Fruit fly (Drosophila melanogaster) whole organism, embryonic: ENCODE data around the gene dbo.

Source experiments
- Ada2b ChIP-seq: fragments of 200-800 bp; sonication (Bioruptor generic); IDR thresholded peaks from 2 replicates; pipeline ENCODE4 v1.3.6; 2022; ENCODE audit warnings: missing biosample characterization, missing genetic modification characterization
- CG10366 ChIP-seq: fragments of 200-800 bp; sonication (Bioruptor generic); IDR thresholded peaks from 2 replicates; pipeline ENCODE4 v1.3.6; 2022; ENCODE audit warnings: missing biosample characterization, missing genetic modification characterization
- CG10565 ChIP-seq: fragments of 200-800 bp; sonication (Bioruptor generic); optimal IDR thresholded peaks from 3 replicates; lab custom pipeline; 2016; ENCODE audit warnings: missing biosample characterization, mild to moderate bottlenecking, missing genetic modification characterization
- CG13424 ChIP-seq: fragments of 200-800 bp; sonication (Bioruptor generic); optimal IDR thresholded peaks from 2 replicates; lab custom pipeline; 2019; ENCODE audit warnings: missing biosample characterization, mild to moderate bottlenecking, missing genetic modification characterization, moderate library complexity
- CG13624 ChIP-seq: fragments of 200-800 bp; sonication (Bioruptor generic); optimal IDR thresholded peaks from 2 replicates; lab custom pipeline; 2016; ENCODE audit warnings: missing biosample characterization, missing genetic modification characterization
- CG15696 ChIP-seq: fragments of 200-800 bp; sonication (Bioruptor generic); optimal IDR thresholded peaks from 2 replicates; lab custom pipeline; 2019; ENCODE audit warnings: missing biosample characterization, mild to moderate bottlenecking, missing genetic modification characterization, moderate library complexity
- CG17385 ChIP-seq: fragments of 200-800 bp; sonication (Bioruptor generic); optimal IDR thresholded peaks from 3 replicates; lab custom pipeline; 2018; ENCODE audit warnings: missing biosample characterization, mild to moderate bottlenecking, missing genetic modification characterization
- CG17612 ChIP-seq: fragments of 200-800 bp; sonication (Bioruptor generic); IDR thresholded peaks from 2 replicates; pipeline ENCODE4 v1.3.6; 2022; ENCODE audit warnings: missing biosample characterization, missing genetic modification characterization
- CG30020 ChIP-seq: fragments of 200-800 bp; optimal IDR thresholded peaks from 2 replicates; lab custom pipeline; 2019; ENCODE audit warnings: missing biosample characterization, mild to moderate bottlenecking, missing genetic modification characterization, moderate library complexity
- CG32767 ChIP-seq: fragments of 200-800 bp; sonication (Bioruptor generic); IDR thresholded peaks from 2 replicates; pipeline ENCODE4 v1.3.6; 2022; ENCODE audit warnings: missing biosample characterization, missing genetic modification characterization
- CG34422 ChIP-seq: fragments of 200-800 bp; sonication (Bioruptor generic); IDR thresholded peaks from 3 replicates; pipeline ENCODE4 v1.3.6; 2022; ENCODE audit warnings: missing biosample characterization, missing genetic modification characterization
- CG4282 ChIP-seq: fragments of 200-800 bp; sonication (Bioruptor generic); optimal IDR thresholded peaks from 2 replicates; lab custom pipeline; 2016; ENCODE audit warnings: missing biosample characterization, missing genetic modification characterization
- CG4328 ChIP-seq: fragments of 200-800 bp; sonication (Bioruptor generic); optimal IDR thresholded peaks from 3 replicates; lab custom pipeline; 2017; ENCODE audit warnings: missing biosample characterization, missing genetic modification reagents, missing genetic modification characterization
- CG4424 ChIP-seq: fragments of 200-800 bp; sonication (Bioruptor generic); optimal IDR thresholded peaks from 3 replicates; lab custom pipeline; 2016; ENCODE audit warnings: missing biosample characterization, missing genetic modification characterization
- CG7556 ChIP-seq: fragments of 200-800 bp; sonication (Bioruptor generic); optimal IDR thresholded peaks from 2 replicates; lab custom pipeline; 2017; ENCODE audit warnings: missing biosample characterization, mild to moderate bottlenecking, missing genetic modification characterization
- CG8359 ChIP-seq: fragments of 200-800 bp; sonication (Bioruptor generic); optimal IDR thresholded peaks from 2 replicates; lab custom pipeline; 2017; ENCODE audit warnings: missing biosample characterization, mild to moderate bottlenecking, missing genetic modification characterization, borderline replicate concordance
- CG8388 ChIP-seq: fragments of 200-800 bp; sonication (Bioruptor generic); optimal IDR thresholded peaks from 2 replicates; lab custom pipeline; 2019; ENCODE audit warnings: missing biosample characterization, mild to moderate bottlenecking, missing genetic modification characterization, moderate library complexity
- CTCF ChIP-seq: fragments of 200-800 bp; sonication (Bioruptor generic); optimal IDR thresholded peaks from 2 replicates; lab custom pipeline; 2017; ENCODE audit warnings: missing biosample characterization, mild to moderate bottlenecking, missing genetic modification characterization, moderate library complexity
- Dll ChIP-seq: fragments of 200-800 bp; sonication (Bioruptor generic); IDR thresholded peaks from 4 replicates; pipeline ENCODE4 v1.3.6; 2022; ENCODE audit warnings: missing biosample characterization, missing genetic modification characterization; ENCODE audit not compliant: partially characterized antibody
- E2f2 ChIP-seq: fragments of 200-800 bp; sonication (Bioruptor generic); IDR thresholded peaks from 2 replicates; pipeline ENCODE4 v1.3.6; 2022; ENCODE audit warnings: missing biosample characterization, missing genetic modification characterization
- Fer2 ChIP-seq: fragments of 200-800 bp; sonication (Bioruptor generic); optimal IDR thresholded peaks from 2 replicates; lab custom pipeline; 2018; ENCODE audit warnings: missing biosample characterization, mild to moderate bottlenecking, missing genetic modification characterization, moderate library complexity
- GATAe ChIP-seq: fragments of 200-800 bp; sonication (Bioruptor generic); conservative IDR thresholded peaks from 2 replicates; pipeline ENCODE4 v1.3.6; 2022; ENCODE audit warnings: missing biosample characterization, missing genetic modification characterization
- Gsc ChIP-seq: fragments of 200-800 bp; sonication (Bioruptor generic); IDR thresholded peaks from 2 replicates; pipeline ENCODE4 v1.3.6; 2022; ENCODE audit warnings: missing biosample characterization, missing genetic modification characterization
- Hr78 ChIP-seq, 2 experiments: fragments of 200-800 bp in 1 of 2; fragments of >200 bp in 1 of 2; sonication (Bioruptor generic) in 1 of 2; optimal IDR thresholded peaks; 2 replicates each; lab custom pipeline; 2017 to 2019; ENCODE audit warnings: missing biosample characterization in 2 of 2, missing genetic modification characterization in 2 of 2, mild to moderate bottlenecking in 1 of 2, moderate library complexity in 1 of 2
- Lpt ChIP-seq: fragments of >200 bp; optimal IDR thresholded peaks from 2 replicates; lab custom pipeline; 2018; ENCODE audit warnings: missing biosample characterization, missing genetic modification characterization
- Med ChIP-seq: fragments of 200-800 bp; sonication (Bioruptor generic); peaks from one replicate; lab custom pipeline; 2016; ENCODE audit warnings: missing biosample characterization, missing genetic modification characterization, mild to moderate bottlenecking, inconsistent platforms, moderate library complexity
- Mrtf ChIP-seq: fragments of 200-800 bp; sonication (Bioruptor generic); IDR thresholded peaks from 3 replicates; pipeline ENCODE4 v1.3.6; 2022; ENCODE audit warnings: missing biosample characterization, missing genetic modification characterization
- Stat92E ChIP-seq, 3 experiments: fragments of >200 bp in 2 of 3; fragments of 200-800 bp in 1 of 3; sonication (Bioruptor generic) in 1 of 3; optimal IDR thresholded peaks; 2 replicates each; lab custom pipeline; 2017 to 2019; ENCODE audit warnings: missing biosample characterization in 3 of 3, missing genetic modification characterization in 3 of 3, mild to moderate bottlenecking in 1 of 3, moderate library complexity in 1 of 3
- al ChIP-seq: fragments of 200-800 bp; sonication (Bioruptor generic); IDR thresholded peaks from 2 replicates; pipeline ENCODE4 v1.3.6; 2022; ENCODE audit warnings: missing biosample characterization, missing genetic modification characterization
- bigmax ChIP-seq: fragments of 200-800 bp; sonication (Bioruptor generic); optimal IDR thresholded peaks from 2 replicates; lab custom pipeline; 2018; ENCODE audit warnings: missing biosample characterization, mild to moderate bottlenecking, missing genetic modification characterization
- cad ChIP-seq: fragments of >200 bp; optimal IDR thresholded peaks from 2 replicates; lab custom pipeline; 2017; ENCODE audit warnings: missing biosample characterization, missing genetic modification characterization
- chinmo ChIP-seq: fragments of 200-800 bp; sonication (Bioruptor generic); IDR thresholded peaks from 4 replicates; pipeline ENCODE4 v1.3.6; 2022; ENCODE audit warnings: missing biosample characterization, missing genetic modification characterization; ENCODE audit not compliant: partially characterized antibody
- chm ChIP-seq: fragments of 200-800 bp; sonication (Bioruptor generic); IDR thresholded peaks from 2 replicates; pipeline ENCODE4 v1.3.6; 2022; ENCODE audit warnings: missing biosample characterization, missing genetic modification characterization
- croc ChIP-seq: fragments of 200-800 bp; sonication (Bioruptor generic); conservative IDR thresholded peaks from 3 replicates; pipeline ENCODE4 v1.3.6; 2022; ENCODE audit warnings: missing biosample characterization, missing genetic modification characterization
- fd3F ChIP-seq: fragments of 200-800 bp; sonication (Bioruptor generic); optimal IDR thresholded peaks from 2 replicates; lab custom pipeline; 2018; ENCODE audit warnings: missing biosample characterization, mild to moderate bottlenecking, missing genetic modification characterization, moderate library complexity
- gfzf ChIP-seq: fragments of 200-800 bp; sonication (Bioruptor generic); optimal IDR thresholded peaks from 2 replicates; lab custom pipeline; 2016; ENCODE audit warnings: missing biosample characterization, mild to moderate bottlenecking, missing genetic modification characterization, moderate library complexity
- her ChIP-seq: fragments of 200-800 bp; sonication (Bioruptor generic); optimal IDR thresholded peaks from 2 replicates; lab custom pipeline; 2016; ENCODE audit warnings: missing biosample characterization, missing genetic modification characterization
- lilli ChIP-seq: fragments of 200-800 bp; sonication (Bioruptor generic); optimal IDR thresholded peaks from 3 replicates; lab custom pipeline; 2016; ENCODE audit warnings: missing biosample characterization, missing genetic modification characterization
- luna ChIP-seq: fragments of 200-800 bp; sonication (Bioruptor generic); optimal IDR thresholded peaks from 2 replicates; lab custom pipeline; 2016; ENCODE audit warnings: missing biosample characterization, missing genetic modification characterization
- oc ChIP-seq: fragments of 200-800 bp; sonication (Bioruptor generic); optimal IDR thresholded peaks from 2 replicates; lab custom pipeline; 2018; ENCODE audit warnings: missing biosample characterization, mild to moderate bottlenecking, missing genetic modification characterization, moderate library complexity
- pfk ChIP-seq: fragments of 200-800 bp; sonication (Bioruptor generic); optimal IDR thresholded peaks from 2 replicates; lab custom pipeline; 2018; ENCODE audit warnings: missing biosample characterization, mild to moderate bottlenecking, missing genetic modification characterization, moderate library complexity
- prd ChIP-seq, 3 experiments: fragments of >200 bp in 2 of 3; fragments of 200-800 bp in 1 of 3; sonication (Bioruptor generic) in 1 of 3; optimal IDR thresholded peaks in 2 of 3; IDR thresholded peaks in 1 of 3; 2 replicates in 2 of 3; 3 replicates in 1 of 3; pipeline versions ENCODE4 v1.3.6 to Lab custom; 2017 to 2022; ENCODE audit warnings: missing biosample characterization in 1 of 3, missing genetic modification characterization in 1 of 3
- row ChIP-seq: fragments of 200-800 bp; sonication (Bioruptor generic); IDR thresholded peaks from 3 replicates; pipeline ENCODE4 v1.3.6; 2022; ENCODE audit warnings: missing biosample characterization, missing genetic modification characterization
- scrt ChIP-seq: fragments of 200-800 bp; sonication (Bioruptor generic); optimal IDR thresholded peaks from 2 replicates; lab custom pipeline; 2018; ENCODE audit warnings: missing biosample characterization, mild to moderate bottlenecking, missing genetic modification characterization, moderate library complexity
- sr ChIP-seq: fragments of 200-800 bp; sonication (Bioruptor generic); IDR thresholded peaks from 3 replicates; pipeline ENCODE4 v1.3.6; 2022; ENCODE audit warnings: missing biosample characterization, missing genetic modification characterization
- sug ChIP-seq: fragments of 200-800 bp; optimal IDR thresholded peaks from 2 replicates; lab custom pipeline; 2019; ENCODE audit warnings: missing biosample characterization, mild to moderate bottlenecking, missing genetic modification characterization, moderate library complexity
- tio ChIP-seq: fragments of 200-800 bp; sonication (Bioruptor generic); optimal IDR thresholded peaks from 2 replicates; lab custom pipeline; 2017; ENCODE audit warnings: missing biosample characterization, missing genetic modification characterization, inconsistent platforms
- trem ChIP-seq: fragments of 200-800 bp; optimal IDR thresholded peaks from 3 replicates; lab custom pipeline; 2019; ENCODE audit warnings: missing biosample characterization, mild to moderate bottlenecking, missing genetic modification characterization, moderate library complexity
- tup ChIP-seq: fragments of 200-800 bp; sonication (Bioruptor generic); optimal IDR thresholded peaks from 2 replicates; lab custom pipeline; 2016; ENCODE audit warnings: missing biosample characterization, mild to moderate bottlenecking, missing genetic modification characterization, moderate library complexity
- unpg ChIP-seq: fragments of 200-800 bp; sonication (Bioruptor generic); optimal IDR thresholded peaks from 3 replicates; lab custom pipeline; 2018; ENCODE audit warnings: missing biosample characterization, mild to moderate bottlenecking, missing genetic modification characterization, moderate library complexity
- zfh2 ChIP-seq: fragments of 200-800 bp; sonication (Bioruptor generic); optimal IDR thresholded peaks from 2 replicates; lab custom pipeline; 2016; ENCODE audit warnings: missing biosample characterization, missing genetic modification characterization

dbo gene

dm6 chr3L:15832146-15832545 lies 5.5 kb downstream of the dbo start, which contains the start of gene CG12713 (continued):
- TF ChIP-seq bigmax (GFP tag; lab: Kevin White, UChicago) (no peak), tup (GFP tag; lab: Kevin White, UChicago) (no peak), CG32767 (0 out of 2 replicates have a peak, but pooled peaks have one; percentile 22), CG13624 (GFP tag; lab: Kevin White, UChicago) (peak; percentile 32), fd3F (GFP tag; lab: Kevin White, UChicago) (no peak), CG30020 (peak; percentile 87), CG17385 (GFP tag; lab: Kevin White, UChicago) (no peak), CG10366 (GFP tag; lab: Robert Waterston, UW) (no peak), unpg (GFP tag; lab: Kevin White, UChicago) (peak; percentile 0), row (peak; percentile 78), scrt (GFP tag; lab: Kevin White, UChicago) (no peak), CG10565 (GFP tag; lab: Kevin White, UChicago) (no peak), pfk (GFP tag; lab: Kevin White, UChicago) (no peak), luna (GFP tag; lab: Kevin White, UChicago) (no peak), Gsc (GFP tag; lab: Robert Waterston, UW) (no peak), cad (GFP tag; lab: Kevin White, UChicago) (no peak), Hr78 (GFP tag; optimal IDR thresholded peaks at IDR 0.05; lab: Kevin White, UChicago) (no peak), Med (peak; percentile 89), CTCF (peak; percentile 26), Ada2b (no peak), chm (no peak), gfzf (peak; percentile 56), her (GFP tag; lab: Kevin White, UChicago) (peak; percentile 13), CG4424 (GFP tag; lab: Kevin White, UChicago) (peak; percentile 20), tio (GFP tag; lab: Kevin White, UChicago) (no peak), Fer2 (tag; lab: Kevin White, UChicago) (no peak), oc (no peak), chinmo (0 out of 4 replicates have a peak, but pooled peaks have one; percentile 23), trem (tag; lab: Kevin White, UChicago) (peak; percentile 82), CG34422 (GFP tag; lab: Robert Waterston, UW) (no peak), Dll (peak; percentile 83), lilli (GFP tag; lab: Kevin White, UChicago) (peak; percentile 24), croc (GFP tag; lab: Robert Waterston, UW) (no peak), sr (GFP tag; lab: Robert Waterston, UW) (no peak), GATAe (GFP tag; lab: Robert Waterston, UW) (no peak), al (GFP tag; lab: Robert Waterston, UW) (no peak), CG4282 (GFP tag; lab: Kevin White, UChicago) (no peak), prd (optimal IDR thresholded peaks at IDR 0.05; lab: Kevin White, UChicago) (no peak), prd (GFP tag; IDR thresholded peaks at IDR 0.05; lab: Robert Waterston, UW) (no peak), Lpt (GFP tag; lab: Kevin White, UChicago) (no peak), CG13424 (tag; lab: Kevin White, UChicago) (no peak), Stat92E (GFP tag; optimal IDR thresholded peaks at IDR 0.05; lab: Kevin White, UChicago) (peak in 1 of 3 experiments; percentile 25), Mrtf (GFP tag; lab: Robert Waterston, UW) (no peak), CG17612 (GFP tag; lab: Robert Waterston, UW) (no peak), zfh2 (GFP tag; lab: Kevin White, UChicago) (peak; percentile 42), CG8388 (GFP tag; lab: Kevin White, UChicago) (no peak), CG8359 (GFP tag; lab: Kevin White, UChicago) (no peak), sug (tag; lab: Kevin White, UChicago) (peak; percentile 7), CG15696 (no peak), CG4328 (no peak), CG7556 (GFP tag; lab: Kevin White, UChicago) (no peak), E2f2 (GFP tag; lab: Robert Waterston, UW) (peak; percentile 81)
